Worm (Caenorhabditis elegans) whole organism, mixed stage, embryonic: ENCODE measurements around the gene sod-1.

Source experiments
- M03D4.4 ChIP-seq: sonication (generic microtip); optimal IDR thresholded peaks from 2 replicates; lab custom pipeline; 2017; ENCODE audit warnings: mild to moderate bottlenecking, missing genetic modification characterization, missing compliant biosample characterization
- bed-3 ChIP-seq: fragments of 200-800 bp; sonication (Bioruptor generic); optimal IDR thresholded peaks from 3 replicates; lab custom pipeline; 2018; ENCODE audit warnings: mild to moderate bottlenecking, missing genetic modification characterization, moderate library complexity, missing compliant biosample characterization
- blmp-1 ChIP-seq: fragments of 150-350 bp; optimal IDR thresholded peaks from 2 replicates; lab custom pipeline; 2014; ENCODE audit warnings: missing biosample characterization, missing genetic modification characterization
- ceh-39 ChIP-seq: fragments of 150-350 bp; optimal IDR thresholded peaks from 2 replicates; lab custom pipeline; 2014; ENCODE audit warnings: missing biosample characterization, missing genetic modification characterization
- ceh-43 ChIP-seq: fragments of 200-800 bp; sonication (Bioruptor generic); optimal IDR thresholded peaks from 2 replicates; lab custom pipeline; 2018; ENCODE audit warnings: mild to moderate bottlenecking, missing genetic modification characterization, moderate library complexity, missing compliant biosample characterization
- ceh-83 ChIP-seq: fragments of 200-800 bp; sonication (Bioruptor generic); optimal IDR thresholded peaks from 2 replicates; lab custom pipeline; 2018; ENCODE audit warnings: mild to moderate bottlenecking, missing genetic modification characterization, missing compliant biosample characterization
- ces-1 ChIP-seq: fragments of 150-350 bp; optimal IDR thresholded peaks from 2 replicates; lab custom pipeline; 2014; ENCODE audit warnings: missing biosample characterization, missing genetic modification reagents, missing genetic modification characterization
- cnd-1 ChIP-seq: fragments of 200-800 bp; sonication (Bioruptor generic); optimal IDR thresholded peaks from 2 replicates; lab custom pipeline; 2018; ENCODE audit warnings: mild to moderate bottlenecking, missing genetic modification characterization, missing compliant biosample characterization
- drap-1 ChIP-seq: fragments of 200-800 bp; sonication (Bioruptor generic); optimal IDR thresholded peaks from 3 replicates; lab custom pipeline; 2018; ENCODE audit warnings: mild to moderate bottlenecking, missing genetic modification characterization, missing compliant biosample characterization
- elt-1 ChIP-seq: sonication (generic microtip); optimal IDR thresholded peaks from 2 replicates; lab custom pipeline; 2017; ENCODE audit warnings: missing genetic modification characterization, mild to moderate bottlenecking, missing compliant biosample characterization, antibody characterized with exemption, moderate library complexity, borderline replicate concordance; ENCODE audit not compliant: insufficient read depth
- elt-3 ChIP-seq: fragments of 150-350 bp; optimal IDR thresholded peaks from 2 replicates; lab custom pipeline; 2014; ENCODE audit warnings: missing biosample characterization, missing genetic modification characterization
- flh-1 ChIP-seq: fragments of 200-800 bp; sonication (Bioruptor generic); optimal IDR thresholded peaks from 2 replicates; lab custom pipeline; 2018; ENCODE audit warnings: mild to moderate bottlenecking, missing genetic modification characterization, moderate library complexity, missing compliant biosample characterization
- ham-2 ChIP-seq: fragments of 200-800 bp; sonication (Bioruptor generic); optimal IDR thresholded peaks from 2 replicates; lab custom pipeline; 2018; ENCODE audit warnings: mild to moderate bottlenecking, missing genetic modification characterization, missing compliant biosample characterization
- hlh-1 ChIP-seq: fragments of 150-350 bp; optimal IDR thresholded peaks from 2 replicates; lab custom pipeline; 2014; ENCODE audit warnings: missing biosample characterization, missing genetic modification reagents, missing genetic modification characterization
- lin-13 ChIP-seq: fragments of 150-350 bp; optimal IDR thresholded peaks from 2 replicates; lab custom pipeline; 2014; ENCODE audit warnings: missing biosample characterization, missing genetic modification characterization
- lin-32 ChIP-seq: fragments of 200-800 bp; sonication (Bioruptor generic); optimal IDR thresholded peaks from 2 replicates; lab custom pipeline; 2018; ENCODE audit warnings: mild to moderate bottlenecking, missing genetic modification characterization, missing compliant biosample characterization
- lsy-2 ChIP-seq: fragments of 150-350 bp; optimal IDR thresholded peaks from 2 replicates; lab custom pipeline; 2014; ENCODE audit warnings: missing biosample characterization, missing genetic modification characterization
- mab-5 ChIP-seq: fragments of 150-350 bp; optimal IDR thresholded peaks from 2 replicates; lab custom pipeline; 2014; ENCODE audit warnings: missing biosample characterization, missing genetic modification characterization
- mep-1 ChIP-seq: fragments of 150-350 bp; optimal IDR thresholded peaks from 2 replicates; lab custom pipeline; 2017; ENCODE audit warnings: missing biosample characterization, missing genetic modification reagents, missing genetic modification characterization, inconsistent platforms
- mls-2 ChIP-seq: sonication (generic microtip); optimal IDR thresholded peaks from 2 replicates; lab custom pipeline; 2016; ENCODE audit warnings: mild to moderate bottlenecking, missing genetic modification characterization, moderate library complexity, missing compliant biosample characterization
- nhr-12 ChIP-seq: fragments of 150-350 bp; optimal IDR thresholded peaks from 2 replicates; lab custom pipeline; 2014; ENCODE audit warnings: missing biosample characterization, missing genetic modification characterization
- nhr-2 ChIP-seq: fragments of 150-350 bp; optimal IDR thresholded peaks from 2 replicates; lab custom pipeline; 2014; ENCODE audit warnings: missing biosample characterization, missing genetic modification characterization
- nhr-237 ChIP-seq: fragments of 150-350 bp; optimal IDR thresholded peaks from 2 replicates; lab custom pipeline; 2014; ENCODE audit warnings: missing biosample characterization, missing genetic modification characterization
- nhr-28 ChIP-seq: fragments of 150-350 bp; optimal IDR thresholded peaks from 2 replicates; lab custom pipeline; 2014; ENCODE audit warnings: missing biosample characterization, missing genetic modification characterization
- nhr-76 ChIP-seq: sonication (generic microtip); optimal IDR thresholded peaks from 2 replicates; lab custom pipeline; 2017; ENCODE audit warnings: missing biosample characterization, missing genetic modification characterization
- pha-4 ChIP-seq: fragments of 150-350 bp; optimal IDR thresholded peaks from 2 replicates; lab custom pipeline; 2018; ENCODE audit warnings: missing biosample characterization, missing genetic modification reagents, missing genetic modification characterization
- sem-2 ChIP-seq: fragments of 200-800 bp; sonication (Bioruptor generic); optimal IDR thresholded peaks from 2 replicates; lab custom pipeline; 2018; ENCODE audit warnings: mild to moderate bottlenecking, missing genetic modification characterization, missing compliant biosample characterization
- snpc-4 ChIP-seq: fragments of 150-350 bp; optimal IDR thresholded peaks from 2 replicates; lab custom pipeline; 2014; ENCODE audit warnings: missing biosample characterization, missing genetic modification characterization
- sptf-1 ChIP-seq: sonication (generic microtip); optimal IDR thresholded peaks from 2 replicates; lab custom pipeline; 2017; ENCODE audit warnings: mild to moderate bottlenecking, missing genetic modification characterization, moderate library complexity, missing compliant biosample characterization
- tbx-8 ChIP-seq: fragments of 200-800 bp; sonication (Bioruptor generic); optimal IDR thresholded peaks from 2 replicates; lab custom pipeline; 2018; ENCODE audit warnings: mild to moderate bottlenecking, missing genetic modification characterization, moderate library complexity, missing compliant biosample characterization
- unc-120 ChIP-seq: sonication (generic microtip); optimal IDR thresholded peaks from 2 replicates; lab custom pipeline; 2017; ENCODE audit warnings: missing genetic modification characterization, missing compliant biosample characterization; ENCODE audit not compliant: poor library complexity, severe bottlenecking
- unc-39 ChIP-seq: fragments of 150-350 bp; optimal IDR thresholded peaks from 2 replicates; lab custom pipeline; 2014; ENCODE audit warnings: missing biosample characterization, missing genetic modification characterization
- unc-62 ChIP-seq: fragments of 150-350 bp; optimal IDR thresholded peaks from 2 replicates; lab custom pipeline; 2014; ENCODE audit warnings: missing biosample characterization, missing genetic modification reagents, missing genetic modification characterization
- zip-8 ChIP-seq: fragments of 150-350 bp; optimal IDR thresholded peaks from 2 replicates; lab custom pipeline; 2014; ENCODE audit warnings: missing biosample characterization, missing genetic modification characterization
- ztf-11 ChIP-seq: fragments of 150-350 bp; optimal IDR thresholded peaks from 2 replicates; lab custom pipeline; 2014; ENCODE audit warnings: missing biosample characterization, missing genetic modification characterization

Gene sod-1

ce11 chrII:6935975-6936374, 37.7 kb downstream of the sod-1 start:
- TF ChIP-seq unc-62 (GFP tag; lab: Kevin White, UChicago): peak; percentile 32
- TF ChIP-seq sem-2 (GFP tag; lab: Kevin White, UChicago): no peak
- TF ChIP-seq nhr-12 (tag; lab: Kevin White, UChicago): no peak
- no peak for TF ChIP-seq drap-1 (GFP tag; lab: Kevin White, UChicago)
- TF ChIP-seq mls-2 (tag; lab: Kevin White, UChicago): peak; percentile 10
- no peak for TF ChIP-seq tbx-8
- TF ChIP-seq mab-5 (tag; lab: Kevin White, UChicago): no peak
- no peak for TF ChIP-seq nhr-2
- no peak for TF ChIP-seq ceh-83
- no peak for TF ChIP-seq lin-13 (tag; lab: Kevin White, UChicago)
- TF ChIP-seq ceh-43 (GFP tag; lab: Kevin White, UChicago): no peak
- TF ChIP-seq unc-120 (tag; lab: Kevin White, UChicago): no peak
- TF ChIP-seq flh-1 (GFP tag; lab: Kevin White, UChicago): no peak
- no peak for TF ChIP-seq mep-1 (tag; lab: Kevin White, UChicago)
- TF ChIP-seq hlh-1 (tag; lab: Kevin White, UChicago): peak; percentile 33
- TF ChIP-seq nhr-237 (tag; lab: Kevin White, UChicago): no peak
- TF ChIP-seq nhr-76 (tag; lab: Kevin White, UChicago): no peak
- no peak for TF ChIP-seq M03D4.4 (tag; lab: Kevin White, UChicago)
- TF ChIP-seq bed-3 (GFP tag; lab: Kevin White, UChicago): no peak
- TF ChIP-seq ces-1 (GFP tag; lab: Kevin White, UChicago): peak; percentile 40
- no peak for TF ChIP-seq nhr-28 (tag; lab: Kevin White, UChicago)
- TF ChIP-seq ztf-11 (tag; lab: Kevin White, UChicago): no peak
- no peak for TF ChIP-seq sptf-1
- TF ChIP-seq zip-8 (tag; lab: Kevin White, UChicago): no peak
- TF ChIP-seq unc-39 (tag; lab: Kevin White, UChicago): no peak
- TF ChIP-seq lsy-2 (tag; lab: Kevin White, UChicago): no peak
- TF ChIP-seq cnd-1 (tag; lab: Kevin White, UChicago): no peak
- no peak for TF ChIP-seq ceh-39 (tag; lab: Kevin White, UChicago)
- TF ChIP-seq ham-2 (GFP tag; lab: Kevin White, UChicago): no peak
- no peak for TF ChIP-seq pha-4 (tag; lab: Kevin White, UChicago)
- no peak for TF ChIP-seq elt-3 (tag; lab: Kevin White, UChicago)
- TF ChIP-seq elt-1 (tag; lab: Kevin White, UChicago): no peak
- peak; percentile 85 for TF ChIP-seq lin-32 (GFP tag; lab: Kevin White, UChicago)
- TF ChIP-seq blmp-1 (tag; lab: Kevin White, UChicago): no peak
- TF ChIP-seq snpc-4: no peak

- TF ChIP-seq ztf-11 (tag; lab: Kevin White, UChicago) (no peak), unc-62 (GFP tag; lab: Kevin White, UChicago) (no peak), ceh-39 (tag; lab: Kevin White, UChicago) (no peak), mab-5 (tag; lab: Kevin White, UChicago) (no peak), lsy-2 (tag; lab: Kevin White, UChicago) (no peak), ham-2 (GFP tag; lab: Kevin White, UChicago) (no peak), unc-120 (tag; lab: Kevin White, UChicago) (no peak), ces-1 (GFP tag; lab: Kevin White, UChicago) (no peak), nhr-237 (tag; lab: Kevin White, UChicago) (no peak), mep-1 (tag; lab: Kevin White, UChicago) (no peak), nhr-76 (tag; lab: Kevin White, UChicago) (no peak), elt-3 (tag; lab: Kevin White, UChicago) (no peak), elt-1 (tag; lab: Kevin White, UChicago) (no peak), pha-4 (tag; lab: Kevin White, UChicago) (no peak), sem-2 (GFP tag; lab: Kevin White, UChicago) (no peak), hlh-1 (tag; lab: Kevin White, UChicago) (no peak), M03D4.4 (tag; lab: Kevin White, UChicago) (no peak), drap-1 (GFP tag; lab: Kevin White, UChicago) (no peak), nhr-12 (tag; lab: Kevin White, UChicago) (no peak), unc-39 (tag; lab: Kevin White, UChicago) (no peak)
Measured at ce11 chrII:6934729-6935128, 39.0 kb downstream of the sod-1 start.
